Fruit fly (Drosophila melanogaster) whole organism, embryonic: ENCODE measurements around the gene sti.

Experiments
- Antp ChIP-seq: fragments of 200-800 bp; sonication (Bioruptor generic); optimal IDR thresholded peaks from 3 replicates; lab custom pipeline; 2016; ENCODE audit warnings: missing biosample characterization, missing genetic modification characterization
- Awh ChIP-seq: fragments of 200-800 bp; sonication (Bioruptor generic); IDR thresholded peaks from 2 replicates; pipeline ENCODE4, ENCODE4 v1.3.6; 2022; ENCODE audit warnings: missing biosample characterization, missing genetic modification characterization
- BtbVII ChIP-seq: fragments of 200-800 bp; sonication (Bioruptor generic); optimal IDR thresholded peaks from 3 replicates; lab custom pipeline; 2017; ENCODE audit warnings: missing biosample characterization, mild to moderate bottlenecking, missing genetic modification characterization
- CG10209 ChIP-seq: fragments of 200-800 bp; sonication (Bioruptor generic); optimal IDR thresholded peaks from 3 replicates; lab custom pipeline; 2017; ENCODE audit warnings: missing biosample characterization, mild to moderate bottlenecking, missing genetic modification characterization, missing genetic modification reagents
- CG10274 ChIP-seq: fragments of 200-800 bp; sonication (Bioruptor generic); optimal IDR thresholded peaks from 3 replicates; lab custom pipeline; 2017; ENCODE audit warnings: missing biosample characterization, mild to moderate bottlenecking, missing genetic modification characterization
- CG10654 ChIP-seq: fragments of 200-800 bp; sonication (Bioruptor generic); optimal IDR thresholded peaks from 2 replicates; lab custom pipeline; 2016; ENCODE audit warnings: missing biosample characterization, missing genetic modification characterization
- CG11398 ChIP-seq: fragments of 200-800 bp; sonication (Bioruptor generic); optimal IDR thresholded peaks from 2 replicates; lab custom pipeline; 2016; ENCODE audit warnings: missing biosample characterization, missing genetic modification characterization
- CG12104 ChIP-seq: fragments of 200-800 bp; sonication (Bioruptor generic); optimal IDR thresholded peaks from 3 replicates; lab custom pipeline; 2016; ENCODE audit warnings: missing biosample characterization, missing genetic modification characterization
- CG13296 ChIP-seq: fragments of 200-800 bp; sonication (Bioruptor generic); optimal IDR thresholded peaks from 3 replicates; lab custom pipeline; 2018; ENCODE audit warnings: missing biosample characterization, mild to moderate bottlenecking, missing genetic modification characterization
- CG15011 ChIP-seq: fragments of 200-800 bp; sonication (Bioruptor generic); optimal IDR thresholded peaks from 3 replicates; lab custom pipeline; 2018; ENCODE audit warnings: missing biosample characterization, mild to moderate bottlenecking, missing genetic modification characterization
- CG15696 ChIP-seq: fragments of 200-800 bp; sonication (Bioruptor generic); optimal IDR thresholded peaks from 2 replicates; lab custom pipeline; 2019; ENCODE audit warnings: missing biosample characterization, mild to moderate bottlenecking, missing genetic modification characterization, moderate library complexity
- CG16863 ChIP-seq: fragments of 200-800 bp; sonication (Bioruptor generic); optimal IDR thresholded peaks from 3 replicates; lab custom pipeline; 2016; ENCODE audit warnings: missing biosample characterization, missing genetic modification characterization
- CG17361 ChIP-seq: fragments of 200-800 bp; sonication (Bioruptor generic); IDR thresholded peaks from 3 replicates; pipeline ENCODE4 v1.3.6; 2022; ENCODE audit warnings: missing biosample characterization, missing genetic modification characterization
- CG2129 ChIP-seq: fragments of 200-800 bp; sonication (Bioruptor generic); IDR thresholded peaks from 2 replicates; pipeline ENCODE4 v1.3.6; 2022; ENCODE audit warnings: missing biosample characterization, missing genetic modification characterization; ENCODE audit not compliant: partially characterized antibody
- CG2875 ChIP-seq: fragments of 200-800 bp; sonication (Bioruptor generic); optimal IDR thresholded peaks from 2 replicates; lab custom pipeline; 2017; ENCODE audit warnings: missing biosample characterization, mild to moderate bottlenecking, missing genetic modification characterization, missing genetic modification reagents
- CG30403 ChIP-seq: fragments of 200-800 bp; sonication (Bioruptor generic); optimal IDR thresholded peaks from 3 replicates; lab custom pipeline; 2016; ENCODE audit warnings: missing biosample characterization, missing genetic modification characterization
- CG31441 ChIP-seq: fragments of 200-800 bp; sonication (Bioruptor generic); IDR thresholded peaks from 2 replicates; pipeline ENCODE4 v1.3.6; 2022; ENCODE audit warnings: missing biosample characterization, missing genetic modification characterization
- CG5245 ChIP-seq: fragments of 200-800 bp; sonication (Bioruptor generic); optimal IDR thresholded peaks from 3 replicates; lab custom pipeline; 2016; ENCODE audit warnings: missing biosample characterization, missing genetic modification characterization
- CG6765 ChIP-seq: fragments of 200-800 bp; sonication (Bioruptor generic); optimal IDR thresholded peaks from 3 replicates; lab custom pipeline; 2017; ENCODE audit warnings: missing biosample characterization, mild to moderate bottlenecking, missing genetic modification characterization
- CG8478 ChIP-seq: fragments of >200 bp; optimal IDR thresholded peaks from 2 replicates; lab custom pipeline; 2018
- CkIIα-i1 ChIP-seq: fragments of 200-800 bp; sonication (Bioruptor generic); IDR thresholded peaks from 2 replicates; pipeline ENCODE4 v1.3.6; 2022; ENCODE audit warnings: missing biosample characterization, missing genetic modification characterization
- Eip74EF ChIP-seq, 2 experiments: fragments of 200-800 bp in 1 of 2; fragments of >200 bp in 1 of 2; sonication (Bioruptor generic) in 1 of 2; optimal IDR thresholded peaks; 2 replicates each; lab custom pipeline; 2017 to 2019; ENCODE audit warnings: missing biosample characterization in 2 of 2, missing genetic modification characterization in 2 of 2, mild to moderate bottlenecking in 1 of 2, moderate library complexity in 1 of 2
- Ets65A ChIP-seq: fragments of 200-800 bp; sonication (Bioruptor generic); peaks from one replicate; lab custom pipeline; 2016; ENCODE audit warnings: missing biosample characterization, missing genetic modification characterization
- Ets97D ChIP-seq: fragments of 200-800 bp; sonication (Bioruptor generic); optimal IDR thresholded peaks from 3 replicates; lab custom pipeline; 2016; ENCODE audit warnings: missing biosample characterization, missing genetic modification characterization
- Gug ChIP-seq: fragments of 200-800 bp; sonication (Bioruptor generic); IDR thresholded peaks from 4 replicates; pipeline ENCODE4 v1.3.6; 2022; ENCODE audit warnings: missing biosample characterization, missing genetic modification characterization
- NC2β ChIP-seq: fragments of 200-800 bp; sonication (Bioruptor generic); optimal IDR thresholded peaks from 2 replicates; lab custom pipeline; 2016; ENCODE audit warnings: missing biosample characterization, missing genetic modification characterization
- Rfx ChIP-seq: fragments of 200-800 bp; sonication (Bioruptor generic); IDR thresholded peaks from 2 replicates; pipeline ENCODE4 v1.3.6; 2022; ENCODE audit warnings: missing biosample characterization, missing genetic modification characterization
- Trl ChIP-seq, 3 experiments: fragments of >200 bp in 2 of 3; fragments of 200-800 bp in 1 of 3; sonication (Bioruptor generic) in 1 of 3; optimal IDR thresholded peaks; 2 replicates in 1 of 3; 3 replicates in 2 of 3; lab custom pipeline; 2016 to 2017; ENCODE audit warnings: missing biosample characterization in 1 of 3, missing genetic modification characterization in 1 of 3
- Vsx1 ChIP-seq: fragments of 200-800 bp; sonication (Bioruptor generic); optimal IDR thresholded peaks from 2 replicates; lab custom pipeline; 2017; ENCODE audit warnings: missing biosample characterization, mild to moderate bottlenecking, missing genetic modification characterization, missing genetic modification reagents
- ab ChIP-seq: fragments of 200-800 bp; sonication (Bioruptor generic); optimal IDR thresholded peaks from 2 replicates; lab custom pipeline; 2016; ENCODE audit warnings: missing biosample characterization, missing genetic modification characterization
- ac ChIP-seq: fragments of 200-800 bp; sonication (Bioruptor generic); optimal IDR thresholded peaks from 3 replicates; lab custom pipeline; 2017; ENCODE audit warnings: missing biosample characterization, mild to moderate bottlenecking, missing genetic modification characterization
- bbx ChIP-seq: fragments of 200-800 bp; sonication (Bioruptor generic); IDR thresholded peaks from 2 replicates; pipeline ENCODE4 v1.3.6; 2022; ENCODE audit warnings: missing biosample characterization, missing genetic modification characterization; ENCODE audit not compliant: partially characterized antibody
- ci ChIP-seq: fragments of 200-800 bp; sonication (Bioruptor generic); IDR thresholded peaks from 3 replicates; pipeline ENCODE4 v1.3.6; 2022; ENCODE audit warnings: missing biosample characterization, missing genetic modification characterization
- corto ChIP-seq: fragments of 200-800 bp; sonication (Bioruptor generic); optimal IDR thresholded peaks from 2 replicates; lab custom pipeline; 2016; ENCODE audit warnings: missing biosample characterization, mild to moderate bottlenecking, missing genetic modification characterization, moderate library complexity
- crp ChIP-seq, 2 experiments: fragments of 200-800 bp; sonication (Bioruptor generic); optimal IDR thresholded peaks; 2 replicates in 1 of 2; 3 replicates in 1 of 2; lab custom pipeline; 2017; ENCODE audit warnings: missing biosample characterization in 2 of 2, missing genetic modification characterization in 2 of 2, mild to moderate bottlenecking in 1 of 2, moderate library complexity in 1 of 2
- dysf ChIP-seq: fragments of 200-800 bp; sonication (Bioruptor generic); IDR thresholded peaks from 3 replicates; pipeline ENCODE4 v1.3.6; 2022; ENCODE audit warnings: missing biosample characterization, missing genetic modification characterization
- emc ChIP-seq: fragments of 200-800 bp; sonication (Bioruptor generic); optimal IDR thresholded peaks from 2 replicates; lab custom pipeline; 2016; ENCODE audit warnings: missing biosample characterization, missing genetic modification characterization
- fd102C ChIP-seq: fragments of 200-800 bp; sonication (Bioruptor generic); optimal IDR thresholded peaks from 2 replicates; lab custom pipeline; 2018; ENCODE audit warnings: missing biosample characterization, mild to moderate bottlenecking, missing genetic modification characterization, moderate library complexity
- fu2 ChIP-seq: fragments of 200-800 bp; sonication (Bioruptor generic); optimal IDR thresholded peaks from 2 replicates; lab custom pipeline; 2016; ENCODE audit warnings: missing biosample characterization, missing genetic modification characterization
- knrl ChIP-seq: fragments of 200-800 bp; sonication (Bioruptor generic); IDR thresholded peaks from 3 replicates; pipeline ENCODE4 v1.3.6; 2022; ENCODE audit warnings: missing biosample characterization, missing genetic modification characterization; ENCODE audit not compliant: partially characterized antibody
- lola ChIP-seq, 3 experiments: fragments of >200 bp in 2 of 3; fragments of 200-800 bp in 1 of 3; sonication (Bioruptor generic) in 1 of 3; optimal IDR thresholded peaks; 2 replicates each; lab custom pipeline; 2017 to 2019; ENCODE audit warnings: missing biosample characterization in 3 of 3, missing genetic modification characterization in 3 of 3, mild to moderate bottlenecking in 1 of 3, moderate library complexity in 1 of 3
- mam ChIP-seq: fragments of 200-800 bp; sonication (Bioruptor generic); optimal IDR thresholded peaks from 3 replicates; lab custom pipeline; 2016; ENCODE audit warnings: missing biosample characterization, missing genetic modification characterization
- otp ChIP-seq: fragments of 200-800 bp; sonication (Bioruptor generic); IDR thresholded peaks from 3 replicates; pipeline ENCODE4, ENCODE4 v1.3.6; 2022; ENCODE audit warnings: missing biosample characterization, missing genetic modification characterization
- prd ChIP-seq, 3 experiments: fragments of >200 bp in 2 of 3; fragments of 200-800 bp in 1 of 3; sonication (Bioruptor generic) in 1 of 3; optimal IDR thresholded peaks in 2 of 3; IDR thresholded peaks in 1 of 3; 2 replicates in 2 of 3; 3 replicates in 1 of 3; pipeline versions ENCODE4 v1.3.6 to Lab custom; 2017 to 2022; ENCODE audit warnings: missing biosample characterization in 1 of 3, missing genetic modification characterization in 1 of 3
- pzg ChIP-seq: fragments of 200-800 bp; sonication (Bioruptor generic); optimal IDR thresholded peaks from 3 replicates; lab custom pipeline; 2018; ENCODE audit warnings: missing biosample characterization, mild to moderate bottlenecking, missing genetic modification characterization, moderate library complexity
- scrt ChIP-seq: fragments of 200-800 bp; sonication (Bioruptor generic); optimal IDR thresholded peaks from 2 replicates; lab custom pipeline; 2018; ENCODE audit warnings: missing biosample characterization, mild to moderate bottlenecking, missing genetic modification characterization, moderate library complexity
- sqz ChIP-seq: fragments of 200-800 bp; sonication (Bioruptor generic); optimal IDR thresholded peaks from 3 replicates; lab custom pipeline; 2018; ENCODE audit warnings: missing biosample characterization, mild to moderate bottlenecking, missing genetic modification characterization
- sr ChIP-seq: fragments of 200-800 bp; sonication (Bioruptor generic); IDR thresholded peaks from 3 replicates; pipeline ENCODE4 v1.3.6; 2022; ENCODE audit warnings: missing biosample characterization, missing genetic modification characterization
- tio ChIP-seq: fragments of 200-800 bp; sonication (Bioruptor generic); optimal IDR thresholded peaks from 2 replicates; lab custom pipeline; 2017; ENCODE audit warnings: missing biosample characterization, missing genetic modification characterization, inconsistent platforms
- vnd ChIP-seq: fragments of 200-800 bp; sonication (Bioruptor generic); IDR thresholded peaks from 3 replicates; pipeline ENCODE4 v1.3.6; 2022; ENCODE audit warnings: missing biosample characterization, missing genetic modification characterization; ENCODE audit not compliant: partially characterized antibody
- vvl ChIP-seq: fragments of 200-800 bp; sonication (Bioruptor generic); IDR thresholded peaks from 2 replicates; pipeline ENCODE4 v1.3.6; 2022; ENCODE audit warnings: missing biosample characterization, missing genetic modification characterization

sti gene

dm6 chr3L:12495312-12495725, 19.3 kb downstream of the sti start (continued):
- TF ChIP-seq corto (GFP tag; lab: Kevin White, UChicago) (peak; percentile 60), otp (GFP tag; lab: Robert Waterston, UW) (no peak), BtbVII (GFP tag; lab: Kevin White, UChicago) (no peak), CG10209 (GFP tag; lab: Kevin White, UChicago) (peak; percentile 35), CG15011 (GFP tag; lab: Kevin White, UChicago) (peak; percentile 4), CG11398 (GFP tag; lab: Kevin White, UChicago) (no peak), CG10274 (peak; percentile 24), CG15696 (tag; lab: Kevin White, UChicago) (no peak), CG10654 (GFP tag; lab: Kevin White, UChicago) (peak; percentile 35), prd (optimal IDR thresholded peaks at IDR 0.05; lab: Kevin White, UChicago) (no peak), prd (GFP tag; IDR thresholded peaks at IDR 0.05; lab: Robert Waterston, UW) (peak; percentile 37; the same call in 1 of the 3 replicates), Vsx1 (GFP tag; lab: Kevin White, UChicago) (peak; percentile 8), CG5245 (GFP tag; lab: Kevin White, UChicago) (no peak), Ets65A (peak; percentile 11), CG13296 (GFP tag; lab: Kevin White, UChicago) (peak; percentile 51), CG17361 (peak; percentile 71), CG6765 (no peak), CG30403 (GFP tag; lab: Kevin White, UChicago) (peak; percentile 63), crp (GFP tag; optimal IDR thresholded peaks at IDR 0.05; lab: Kevin White, UChicago) (no peak), bbx (GFP tag; lab: Robert Waterston, UW) (no peak), ab (no peak), tio (peak; percentile 26), fu2 (GFP tag; lab: Kevin White, UChicago) (no peak), dysf (GFP tag; lab: Robert Waterston, UW) (peak; percentile 49; the same call in 1 of the 3 replicates), NC2β (GFP tag; lab: Kevin White, UChicago) (no peak), Rfx (GFP tag; lab: Robert Waterston, UW) (0 out of 2 replicates have a peak, but pooled peaks have one; percentile 19), CkIIα-i1 (GFP tag; lab: Robert Waterston, UW) (no peak), knrl (no peak), Trl (optimal IDR thresholded peaks at IDR 0.05; lab: Kevin White, UChicago) (no peak), Trl (GFP tag; optimal IDR thresholded peaks at IDR 0.05; lab: Kevin White, UChicago) (no peak), CG8478 (lab: Kevin White, UChicago) (no peak), emc (GFP tag; lab: Kevin White, UChicago) (no peak), CG2129 (GFP tag; lab: Robert Waterston, UW) (no peak), mam (peak; percentile 8), CG2875 (GFP tag; lab: Kevin White, UChicago) (peak; percentile 39), CG31441 (no peak; the same call in 1 of the 2 replicates), lola (GFP tag; optimal IDR thresholded peaks at IDR 0.05; lab: Kevin White, UChicago) (peak in 1 of 3 experiments; percentile 42)

- TF ChIP-seq Ets97D (no peak), ci (no peak), fd102C (no peak), scrt (no peak), CG16863 (GFP tag; lab: Kevin White, UChicago) (no peak), pzg (no peak), ac (no peak), Gug (no peak), sqz (peak; percentile 28), vvl (peak; percentile 27; the same call in 1 of the 2 replicates), Awh (no peak), sr (peak; percentile 58; the same call in 1 of the 3 replicates), vnd (GFP tag; lab: Robert Waterston, UW) (no peak), Eip74EF (GFP tag; optimal IDR thresholded peaks at IDR 0.05; lab: Kevin White, UChicago) (peak in 1 of 2 experiments; percentile 85), Antp (no peak), CG12104 (GFP tag; lab: Kevin White, UChicago) (no peak)
These were observed 20.3 kb downstream of the sti start for dm6 chr3L:12494273-12494672.
